Worm (Caenorhabditis elegans): ENCODE results near the gene T07D1.3.

Gene T07D1.3

DNA sequence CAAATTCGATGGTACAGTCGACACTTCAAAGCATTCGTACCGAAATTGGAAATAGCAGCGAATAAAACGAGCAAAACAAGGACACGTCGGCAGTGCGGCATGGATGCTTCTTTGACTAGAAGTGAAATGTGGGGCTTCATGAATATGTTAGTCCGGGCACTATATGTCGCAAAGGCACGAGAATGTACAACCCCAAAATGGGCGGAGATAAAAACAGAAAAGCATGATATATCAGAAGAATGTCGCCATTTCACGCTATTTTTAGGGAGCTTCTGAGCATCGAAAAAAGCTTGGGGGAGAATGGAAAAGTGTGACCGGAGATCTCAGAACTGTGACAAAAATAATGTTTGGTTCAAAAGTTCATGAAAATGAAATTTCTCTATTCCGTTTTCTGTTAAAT, at the start of gene T07D1.3:
Gene T07D1.3 (minus strand): TSS at position 101 of the 400 bp plus-strand sequence.
- TF ChIP-seq nhr-48 (tag; optimal IDR thresholded peaks at IDR 0.05) (no peak), nhr-41 (GFP tag; IDR thresholded peaks at IDR 0.05) (no peak), lin-1 (GFP tag; IDR thresholded peaks at IDR 0.05) (no peak), lin-29 (GFP tag; IDR thresholded peaks at IDR 0.05) (no peak), T26A8.4 (GFP tag; IDR thresholded peaks at IDR 0.05) (no peak), lin-15B (tag; optimal IDR thresholded peaks at IDR 0.05) (no peak)

DNA sequence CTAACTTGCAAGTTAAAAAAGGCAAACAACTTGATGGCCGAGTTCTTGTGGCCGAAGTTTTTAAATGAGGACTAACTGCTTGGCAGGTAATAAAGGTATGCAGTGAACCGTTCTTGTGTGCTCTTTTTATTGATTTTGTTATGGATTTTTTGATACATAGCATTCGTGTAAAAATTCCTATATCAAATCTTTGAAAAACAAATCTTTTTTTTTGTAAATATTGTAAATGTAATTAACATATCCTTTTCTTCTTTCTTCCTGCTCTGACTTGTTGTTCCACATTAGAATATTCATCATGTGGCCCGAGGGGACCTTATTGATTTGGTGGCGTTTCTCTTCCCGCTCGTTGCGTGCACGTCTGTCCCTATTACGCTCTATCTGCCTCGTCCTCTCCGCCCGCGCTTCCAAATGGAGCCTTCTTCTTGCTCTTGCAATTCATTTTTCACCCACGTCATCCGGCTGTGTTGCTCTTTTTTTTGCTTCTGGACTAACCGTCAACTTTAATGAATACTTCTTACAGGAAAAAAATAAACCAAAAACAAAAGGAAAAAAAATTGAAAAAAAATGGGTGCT, 45.4 kb upstream of the T07D1.3 start, which contains the start of gene hid-1:
Gene hid-1 (plus strand): TSS at position 523 of the 573 bp plus-strand sequence.
- TF ChIP-seq duxl-1 (tag; optimal IDR thresholded peaks at IDR 0.05; ENCODE audit: poor library complexity) (no peak), aly-2 (tag; optimal IDR thresholded peaks at IDR 0.05) (no peak), ceh-62 (tag; optimal IDR thresholded peaks at IDR 0.05) (no peak), egl-27 (tag; optimal IDR thresholded peaks at IDR 0.05) (no peak), ztf-7 (tag; optimal IDR thresholded peaks at IDR 0.05) (no peak), hmg-1.1 (GFP tag; IDR thresholded peaks at IDR 0.05) (0 out of 2 replicates have a peak, but pooled peaks have one; percentile 44), dve-1 (tag; optimal IDR thresholded peaks at IDR 0.05; ENCODE audit: insufficient read depth) (no peak), daf-19 (GFP tag; conservative IDR thresholded peaks at IDR 0.05) (no peak), mxl-3 (GFP tag; optimal IDR thresholded peaks at IDR 0.05) (no peak), F26F4.8 (GFP tag; conservative IDR thresholded peaks at IDR 0.05) (no peak), nhr-111 (GFP tag; optimal IDR thresholded peaks at IDR 0.05) (no peak), spr-3 (GFP tag; optimal IDR thresholded peaks at IDR 0.05) (no peak), lsy-2 (tag; optimal IDR thresholded peaks at IDR 0.05) (peak in 1 of 2 experiments; percentile 54), unc-130 (GFP tag; optimal IDR thresholded peaks at IDR 0.05) (no peak), php-3 (GFP tag; IDR thresholded peaks at IDR 0.05) (no peak), Y5F2A.4 (GFP tag; optimal IDR thresholded peaks at IDR 0.05) (no peak), arid-1 (GFP tag; conservative IDR thresholded peaks at IDR 0.05) (no peak), vab-7 (GFP tag; IDR thresholded peaks at IDR 0.05) (0 out of 2 replicates have a peak, but pooled peaks have one; percentile 7), nhr-102 (tag; optimal IDR thresholded peaks at IDR 0.05) (no peak), nhr-237 (tag; optimal IDR thresholded peaks at IDR 0.05) (no peak), mdl-1 (tag; optimal IDR thresholded peaks at IDR 0.05) (peak in 1 of 2 experiments; percentile 40), aha-1 (tag) (peak; percentile 77), hlh-30 (tag; optimal IDR thresholded peaks at IDR 0.05; ENCODE audit: insufficient read depth) (peak; percentile 37), daf-8 (GFP tag; IDR thresholded peaks at IDR 0.05) (no peak), hif-1 (tag; optimal IDR thresholded peaks at IDR 0.05) (no peak), ceh-20 (GFP tag; IDR thresholded peaks at IDR 0.05) (no peak), pqm-1 (tag; optimal IDR thresholded peaks at IDR 0.05) (peak; percentile 3), lin-38 (GFP tag; IDR thresholded peaks at IDR 0.05) (no peak), set-16 (GFP tag; IDR thresholded peaks at IDR 0.05) (no peak), dmd-6 (GFP tag; IDR thresholded peaks at IDR 0.05) (no peak), fkh-10 (GFP tag; optimal IDR thresholded peaks at IDR 0.05) (no peak), zag-1 (tag; optimal IDR thresholded peaks at IDR 0.05) (no peak), egl-43 (GFP tag; IDR thresholded peaks at IDR 0.05) (no peak), lin-29 (GFP tag; IDR thresholded peaks at IDR 0.05) (no peak), jun-1 (tag; optimal IDR thresholded peaks at IDR 0.05) (no peak), tra-1 (GFP tag; IDR thresholded peaks at IDR 0.05) (no peak), pha-4 (GFP tag; IDR thresholded peaks at IDR 0.05) (no peak), pha-4 (tag; optimal IDR thresholded peaks at IDR 0.05) (no peak), nhr-42 (GFP tag; IDR thresholded peaks at IDR 0.05) (no peak), nhr-28 (tag; optimal IDR thresholded peaks at IDR 0.05) (no peak), zip-11 (GFP tag; IDR thresholded peaks at IDR 0.05) (no peak), D1046.2 (GFP tag; IDR thresholded peaks at IDR 0.05) (no peak), Y105C5A.15 (GFP tag; IDR thresholded peaks at IDR 0.05) (no peak), nhr-77 (tag; optimal IDR thresholded peaks at IDR 0.05) (no peak), lin-39 (tag; optimal IDR thresholded peaks at IDR 0.05) (no peak)

Data from whole organism, L4 larva.